Worm (Caenorhabditis elegans): ENCODE results near the gene best-23.

- TF ChIP-seq F49E8.2 (tag; optimal IDR thresholded peaks at IDR 0.05; ENCODE audit: borderline replicate concordance) (no peak), nhr-102 (tag; optimal IDR thresholded peaks at IDR 0.05) (no peak), saeg-2 (GFP tag; IDR thresholded peaks at IDR 0.05) (no peak), unc-39 (tag; optimal IDR thresholded peaks at IDR 0.05) (no peak), lin-13 (GFP tag; optimal IDR thresholded peaks at IDR 0.05) (no peak), rbr-2 (tag; optimal IDR thresholded peaks at IDR 0.05) (no peak)
Measured at ce11 chrII:7907539-7907997, at the start of gene best-23.
